Fruit fly (Drosophila melanogaster): Measurements from ENCODE around the gene CG34302.

Gene CG34302

DNA sequence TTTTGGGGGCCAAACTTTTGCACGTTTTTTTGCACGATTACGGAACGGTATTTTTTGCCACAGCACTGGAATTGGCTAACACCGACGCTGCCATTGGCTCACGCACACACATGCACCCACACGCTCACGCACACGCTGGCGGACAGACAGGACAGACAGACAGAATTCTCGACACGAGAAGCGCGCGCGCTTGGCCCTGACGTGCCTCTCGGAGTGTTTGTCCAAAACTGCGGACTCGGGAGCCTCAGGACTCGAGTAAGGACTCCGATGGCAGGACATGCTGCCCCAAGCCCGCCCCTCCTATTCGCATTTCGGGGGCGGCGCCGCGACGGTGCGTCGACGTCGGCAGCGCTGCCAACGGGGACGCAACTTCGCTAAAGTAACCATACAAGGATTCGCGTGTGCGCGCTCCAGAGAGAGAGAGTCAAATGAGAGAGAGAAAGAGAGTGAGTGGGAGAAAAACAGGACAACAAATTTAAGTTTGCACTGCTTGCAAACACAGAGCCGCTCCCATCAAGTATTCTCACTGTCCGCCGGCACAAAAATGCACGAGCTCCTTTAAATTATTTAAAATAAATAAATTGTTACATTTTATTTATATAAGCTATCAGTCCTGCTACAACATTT, 44.4 kb upstream of the CG34302 start, which contains the start of gene Teh1 (continued):
- TF ChIP-seq CG10321 (GFP tag; IDR thresholded peaks at IDR 0.05), result no peak
- TF ChIP-seq lab (GFP tag; optimal IDR thresholded peaks at IDR 0.05), result no peak
- 0 out of 3 replicates have a peak, but pooled peaks have one; percentile 44 for TF ChIP-seq HLH4C (GFP tag; IDR thresholded peaks at IDR 0.05; ENCODE audit: partially characterized antibody)
- no peak for TF ChIP-seq klu (GFP tag; IDR thresholded peaks at IDR 0.05)
- 0 out of 3 replicates have a peak, but pooled peaks have one; percentile 16 for TF ChIP-seq gce (GFP tag; IDR thresholded peaks at IDR 0.05)
- no peak for TF ChIP-seq CG1792 (GFP tag; optimal IDR thresholded peaks at IDR 0.05)
- no peak for TF ChIP-seq p53 (GFP tag; optimal IDR thresholded peaks at IDR 0.05)
- TF ChIP-seq CG5953 (GFP tag; IDR thresholded peaks at IDR 0.05), result no peak
- TF ChIP-seq CG15601 (tag; optimal IDR thresholded peaks at IDR 0.05), result no peak
- no peak for TF ChIP-seq CG2889 (GFP tag; IDR thresholded peaks at IDR 0.05)
- TF ChIP-seq Myb (GFP tag; optimal IDR thresholded peaks at IDR 0.05), result no peak
- TF ChIP-seq Med (GFP tag), result peak; percentile 80
- TF ChIP-seq CG10366 (GFP tag; IDR thresholded peaks at IDR 0.05), result no peak
- no peak for TF ChIP-seq maf-S (GFP tag; optimal IDR thresholded peaks at IDR 0.05)
- no peak for TF ChIP-seq sisA (GFP tag; IDR thresholded peaks at IDR 0.05)
- no peak for TF ChIP-seq ap (GFP tag; IDR thresholded peaks at IDR 0.05)
- TF ChIP-seq CG15514 (GFP tag; optimal IDR thresholded peaks at IDR 0.05), result no peak
- no peak for TF ChIP-seq Drgx (GFP tag; IDR thresholded peaks at IDR 0.05)
- TF ChIP-seq CG17359 (tag; optimal IDR thresholded peaks at IDR 0.05), result no peak
- no peak for TF ChIP-seq emc (GFP tag; optimal IDR thresholded peaks at IDR 0.05)
- TF ChIP-seq toy (GFP tag; IDR thresholded peaks at IDR 0.05), result no peak
- TF ChIP-seq Ptx1 (GFP tag; IDR thresholded peaks at IDR 0.05), result no peak
- 0 out of 3 replicates have a peak, but pooled peaks have one; percentile 19 for TF ChIP-seq dysf (GFP tag; IDR thresholded peaks at IDR 0.05)
- no peak for TF ChIP-seq CG11085 (GFP tag; IDR thresholded peaks at IDR 0.05)
- TF ChIP-seq tna (GFP tag; IDR thresholded peaks at IDR 0.05; ENCODE audit: partially characterized antibody), result 0 out of 2 replicates have a peak, but pooled peaks have one; percentile 7
- no peak for TF ChIP-seq tx (GFP tag; optimal IDR thresholded peaks at IDR 0.05)
- no peak for TF ChIP-seq CG32532 (GFP tag; IDR thresholded peaks at IDR 0.05)
- TF ChIP-seq da (GFP tag; optimal IDR thresholded peaks at IDR 0.05), result no peak
- no peak for TF ChIP-seq CG17829 (tag; optimal IDR thresholded peaks at IDR 0.05)
- TF ChIP-seq pum (GFP tag; optimal IDR thresholded peaks at IDR 0.05), result no peak
- TF ChIP-seq CG12769 (tag; optimal IDR thresholded peaks at IDR 0.05), result no peak
- no peak for TF ChIP-seq CG11247 (GFP tag; IDR thresholded peaks at IDR 0.05)
- no peak for TF ChIP-seq lbe (GFP tag; optimal IDR thresholded peaks at IDR 0.05)
- no peak for TF ChIP-seq Atf-2 (GFP tag; optimal IDR thresholded peaks at IDR 0.05)
- TF ChIP-seq CG9932 (GFP tag; IDR thresholded peaks at IDR 0.05), result 0 out of 2 replicates have a peak, but pooled peaks have one; percentile 14
- peak; percentile 20; the same call in 1 of the 3 replicates for TF ChIP-seq Opbp (GFP tag; IDR thresholded peaks at IDR 0.05; ENCODE audit: partially characterized antibody)
- TF ChIP-seq grau (tag; optimal IDR thresholded peaks at IDR 0.05), result no peak
- no peak for TF ChIP-seq CG3163 (GFP tag; optimal IDR thresholded peaks at IDR 0.05)
- TF ChIP-seq CG16815 (GFP tag; optimal IDR thresholded peaks at IDR 0.05), result no peak
- no peak for TF ChIP-seq CG16813 (GFP tag; IDR thresholded peaks at IDR 0.05; ENCODE audit: partially characterized antibody)
- TF ChIP-seq ewg (GFP tag; optimal IDR thresholded peaks at IDR 0.05), result peak; percentile 58
- no peak for TF ChIP-seq CG9797 (GFP tag; optimal IDR thresholded peaks at IDR 0.05)
- no peak for TF ChIP-seq bigmax (GFP tag; optimal IDR thresholded peaks at IDR 0.05)
- 0 out of 2 replicates have a peak, but pooled peaks have one; percentile 28 for TF ChIP-seq unc-4 (GFP tag; IDR thresholded peaks at IDR 0.05; ENCODE audit: partially characterized antibody)
- TF ChIP-seq NC2α (GFP tag; optimal IDR thresholded peaks at IDR 0.05), result no peak
- peak; percentile 37; the same call in 1 of the 2 replicates for TF ChIP-seq Atf6 (GFP tag; IDR thresholded peaks at IDR 0.05)
- TF ChIP-seq sob (GFP tag; IDR thresholded peaks at IDR 0.05), result no peak
- no peak for TF ChIP-seq Mrtf (GFP tag; IDR thresholded peaks at IDR 0.05)
- no peak for TF ChIP-seq zf30C (GFP tag; optimal IDR thresholded peaks at IDR 0.05)
- TF ChIP-seq zen2 (GFP tag; IDR thresholded peaks at IDR 0.05; ENCODE audit: partially characterized antibody), result 0 out of 3 replicates have a peak, but pooled peaks have one; percentile 38

Data from whole organism, embryonic.